Worm (Caenorhabditis elegans): Measurements from ENCODE around the gene Y67D2.2.

Y67D2.2 gene

DNA sequence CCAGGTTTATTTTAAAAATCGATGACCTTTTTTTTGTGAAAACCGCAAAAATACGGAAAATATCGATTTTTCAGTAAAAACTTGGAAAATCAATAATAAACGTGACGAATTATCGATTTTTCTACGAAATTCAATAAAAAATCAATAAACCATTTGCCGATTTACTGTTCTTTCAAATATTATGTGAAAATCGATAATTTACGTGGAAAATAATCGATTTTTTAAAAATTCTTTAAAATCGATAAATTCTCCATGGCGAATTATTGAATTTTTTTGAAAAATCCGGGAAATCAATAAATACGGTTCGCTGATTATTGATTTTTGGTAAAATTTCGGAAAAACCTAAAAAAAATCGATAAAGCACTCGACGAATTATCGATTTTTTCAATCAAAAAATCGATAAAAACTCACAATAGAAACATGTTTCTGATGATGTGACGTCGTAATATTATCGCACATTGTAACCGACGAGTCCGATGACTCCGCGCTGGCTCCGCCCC lies 25.7 kb downstream of the Y67D2.2 start:
- TF ChIP-seq mab-5 (tag; optimal IDR thresholded peaks at IDR 0.05) (no peak), unc-120 (tag; optimal IDR thresholded peaks at IDR 0.05; ENCODE audit: poor library complexity, severe bottlenecking) (no peak), nhr-237 (tag; optimal IDR thresholded peaks at IDR 0.05) (no peak), ceh-83 (GFP tag; optimal IDR thresholded peaks at IDR 0.05) (no peak), zip-8 (tag; optimal IDR thresholded peaks at IDR 0.05) (no peak), flh-1 (GFP tag; optimal IDR thresholded peaks at IDR 0.05) (no peak), pha-4 (tag; optimal IDR thresholded peaks at IDR 0.05) (no peak), ham-2 (GFP tag; optimal IDR thresholded peaks at IDR 0.05) (no peak)

DNA sequence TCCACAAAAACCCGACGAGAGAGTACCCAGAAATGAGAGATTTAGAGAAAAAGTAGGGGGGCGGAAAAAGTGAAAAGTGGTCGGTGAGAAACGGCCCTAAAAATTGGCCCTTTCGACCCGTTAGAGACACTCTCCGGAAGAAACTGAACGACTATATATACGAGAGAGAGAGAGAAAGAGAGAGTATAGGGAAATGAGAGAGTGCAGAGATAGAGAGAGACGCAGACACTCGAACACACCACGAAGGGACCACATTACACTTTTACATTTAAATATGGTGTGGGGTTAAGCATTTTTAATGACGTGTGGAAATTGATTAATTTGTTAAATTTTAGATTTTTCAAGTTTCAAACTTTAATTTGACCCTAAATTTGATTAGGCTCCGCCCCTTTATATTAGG lies 33.1 kb downstream of the Y67D2.2 start:
- no peak for TF ChIP-seq lin-13 (tag; optimal IDR thresholded peaks at IDR 0.05)
- TF ChIP-seq ceh-43 (GFP tag; optimal IDR thresholded peaks at IDR 0.05) = no peak
- TF ChIP-seq mls-2 (tag; optimal IDR thresholded peaks at IDR 0.05) = no peak
- TF ChIP-seq cnd-1 (tag; optimal IDR thresholded peaks at IDR 0.05) = no peak
- no peak for TF ChIP-seq snpc-4 (tag; optimal IDR thresholded peaks at IDR 0.05)
- no peak for TF ChIP-seq sem-2 (GFP tag; optimal IDR thresholded peaks at IDR 0.05)
- TF ChIP-seq drap-1 (GFP tag; optimal IDR thresholded peaks at IDR 0.05) = peak; percentile 13
- TF ChIP-seq unc-120 (tag; optimal IDR thresholded peaks at IDR 0.05; ENCODE audit: poor library complexity, severe bottlenecking) = peak; percentile 68
- TF ChIP-seq zip-8 (tag; optimal IDR thresholded peaks at IDR 0.05) = no peak
- TF ChIP-seq nhr-28 (tag; optimal IDR thresholded peaks at IDR 0.05) = no peak
- TF ChIP-seq ztf-11 (tag; optimal IDR thresholded peaks at IDR 0.05) = no peak
- no peak for TF ChIP-seq sptf-1 (tag; optimal IDR thresholded peaks at IDR 0.05)
- TF ChIP-seq lsy-2 (tag; optimal IDR thresholded peaks at IDR 0.05) = peak; percentile 13
- TF ChIP-seq tbx-8 (GFP tag; optimal IDR thresholded peaks at IDR 0.05) = no peak
- TF ChIP-seq nhr-12 (tag; optimal IDR thresholded peaks at IDR 0.05) = no peak
- TF ChIP-seq mab-5 (tag; optimal IDR thresholded peaks at IDR 0.05) = no peak
- no peak for TF ChIP-seq lin-32 (GFP tag; optimal IDR thresholded peaks at IDR 0.05)
- no peak for TF ChIP-seq unc-39 (tag; optimal IDR thresholded peaks at IDR 0.05)
- TF ChIP-seq M03D4.4 (tag; optimal IDR thresholded peaks at IDR 0.05) = no peak
- TF ChIP-seq mep-1 (tag; optimal IDR thresholded peaks at IDR 0.05) = peak; percentile 59
- no peak for TF ChIP-seq bed-3 (GFP tag; optimal IDR thresholded peaks at IDR 0.05)
- peak; percentile 30 for TF ChIP-seq hlh-1 (tag; optimal IDR thresholded peaks at IDR 0.05)
- no peak for TF ChIP-seq ceh-39 (tag; optimal IDR thresholded peaks at IDR 0.05)
- no peak for TF ChIP-seq blmp-1 (tag; optimal IDR thresholded peaks at IDR 0.05)
- TF ChIP-seq unc-62 (GFP tag; optimal IDR thresholded peaks at IDR 0.05) = peak; percentile 13
- peak; percentile 34 for TF ChIP-seq nhr-2 (tag; optimal IDR thresholded peaks at IDR 0.05)
- TF ChIP-seq pha-4 (tag; optimal IDR thresholded peaks at IDR 0.05) = no peak
- TF ChIP-seq ces-1 (GFP tag; optimal IDR thresholded peaks at IDR 0.05) = peak; percentile 68
- TF ChIP-seq elt-3 (tag; optimal IDR thresholded peaks at IDR 0.05) = no peak
- no peak for TF ChIP-seq nhr-76 (tag; optimal IDR thresholded peaks at IDR 0.05)
- no peak for TF ChIP-seq ham-2 (GFP tag; optimal IDR thresholded peaks at IDR 0.05)
- peak; percentile 16 for TF ChIP-seq ceh-83 (GFP tag; optimal IDR thresholded peaks at IDR 0.05)
- TF ChIP-seq elt-1 (tag; optimal IDR thresholded peaks at IDR 0.05; ENCODE audit: borderline replicate concordance, insufficient read depth) = no peak
- no peak for TF ChIP-seq nhr-237 (tag; optimal IDR thresholded peaks at IDR 0.05)
- TF ChIP-seq flh-1 (GFP tag; optimal IDR thresholded peaks at IDR 0.05) = no peak

DNA sequence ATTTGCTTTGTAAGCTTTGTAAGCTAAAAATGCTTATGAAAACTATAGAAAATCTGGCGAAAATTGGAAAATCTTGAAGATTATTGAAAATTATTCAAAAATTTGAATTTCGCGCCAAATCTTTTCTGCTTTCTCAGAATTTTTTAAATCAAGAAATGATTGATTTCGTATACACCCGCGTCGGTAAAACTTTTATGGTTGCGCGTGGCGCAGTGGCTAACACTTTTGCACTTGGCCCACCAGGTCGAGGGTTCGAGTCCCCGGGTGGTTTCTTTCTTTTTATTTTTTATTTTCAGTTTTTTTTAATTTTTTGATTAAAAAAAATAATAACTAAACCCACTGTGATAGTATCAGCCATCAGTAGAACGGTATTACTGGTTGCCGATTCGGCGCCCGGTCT lies 40.3 kb downstream of the Y67D2.2 start:
- TF ChIP-seq drap-1 (GFP tag; optimal IDR thresholded peaks at IDR 0.05) (no peak), mab-5 (tag; optimal IDR thresholded peaks at IDR 0.05) (no peak), nhr-28 (tag; optimal IDR thresholded peaks at IDR 0.05) (no peak), M03D4.4 (tag; optimal IDR thresholded peaks at IDR 0.05) (no peak), sptf-1 (tag; optimal IDR thresholded peaks at IDR 0.05) (no peak), blmp-1 (tag; optimal IDR thresholded peaks at IDR 0.05) (no peak), sem-2 (GFP tag; optimal IDR thresholded peaks at IDR 0.05) (no peak), ham-2 (GFP tag; optimal IDR thresholded peaks at IDR 0.05) (no peak), nhr-2 (tag; optimal IDR thresholded peaks at IDR 0.05) (no peak), lin-32 (GFP tag; optimal IDR thresholded peaks at IDR 0.05) (no peak), snpc-4 (tag; optimal IDR thresholded peaks at IDR 0.05) (no peak), unc-39 (tag; optimal IDR thresholded peaks at IDR 0.05) (no peak), zip-8 (tag; optimal IDR thresholded peaks at IDR 0.05) (no peak), flh-1 (GFP tag; optimal IDR thresholded peaks at IDR 0.05) (no peak), ztf-11 (tag; optimal IDR thresholded peaks at IDR 0.05) (no peak), tbx-8 (GFP tag; optimal IDR thresholded peaks at IDR 0.05) (no peak), lsy-2 (tag; optimal IDR thresholded peaks at IDR 0.05) (no peak), unc-62 (GFP tag; optimal IDR thresholded peaks at IDR 0.05) (no peak), cnd-1 (tag; optimal IDR thresholded peaks at IDR 0.05) (no peak), mls-2 (tag; optimal IDR thresholded peaks at IDR 0.05) (no peak)
